Worm (Caenorhabditis elegans): ENCODE data around the gene R12B2.8.

- TF ChIP-seq fos-1 (tag; optimal IDR thresholded peaks at IDR 0.05) (no peak), nhr-43 (tag; optimal IDR thresholded peaks at IDR 0.05; ENCODE audit: poor library complexity, severe bottlenecking) (no peak), nhr-237 (tag; optimal IDR thresholded peaks at IDR 0.05) (no peak), ztf-11 (tag; optimal IDR thresholded peaks at IDR 0.05) (no peak), jun-1 (tag; optimal IDR thresholded peaks at IDR 0.05) (no peak), elt-1 (tag; optimal IDR thresholded peaks at IDR 0.05) (no peak), nhr-23 (tag; optimal IDR thresholded peaks at IDR 0.05) (no peak), daf-12 (tag; optimal IDR thresholded peaks at IDR 0.05) (no peak), fkh-10 (GFP tag; optimal IDR thresholded peaks at IDR 0.05) (no peak), skn-1 (tag; optimal IDR thresholded peaks at IDR 0.05) (no peak), nhr-77 (tag; optimal IDR thresholded peaks at IDR 0.05) (no peak), nhr-11 (tag; optimal IDR thresholded peaks at IDR 0.05) (no peak), aly-2 (tag; optimal IDR thresholded peaks at IDR 0.05) (no peak), lin-39 (tag; optimal IDR thresholded peaks at IDR 0.05) (no peak)
These were observed 20.7 kb upstream of the R12B2.8 start, which contains the start of the genes polq-1 and him-10 for ce11 chrIII:5802971-5803370.

Measured in whole organism, L3 larva.